Worm (Caenorhabditis elegans): ENCODE measurements around the gene C28A5.2.
A peak's percentile ranks its signal among the peaks of the same experiment; 100 is the strongest.

The C28A5.2 gene

DNA sequence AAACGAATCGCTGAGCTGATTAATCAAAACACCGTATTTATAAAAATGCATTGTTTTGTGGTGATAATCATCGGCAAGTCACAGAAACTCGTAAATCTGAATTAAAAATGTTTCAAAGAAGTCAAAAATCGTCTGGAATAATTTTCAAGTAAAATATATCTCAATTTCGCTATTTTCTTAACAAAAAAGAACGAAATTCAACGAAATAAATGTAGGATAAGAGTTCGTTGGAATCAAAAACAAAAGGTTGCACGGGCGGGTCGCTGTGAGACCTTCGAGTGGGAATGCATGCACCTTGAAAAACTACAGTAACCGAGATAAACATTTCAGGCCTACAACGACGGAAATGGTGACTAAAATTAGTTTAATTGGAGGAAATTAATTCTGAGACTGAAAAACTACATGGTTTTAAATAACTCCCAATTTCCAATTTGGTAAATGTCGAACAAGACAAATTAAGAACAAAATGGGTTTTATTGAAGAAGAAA is 5.0 kb downstream of the C28A5.2 start, which contains the start of gene C28A5.1 (continued):
- TF ChIP-seq madf-8 (GFP tag; conservative IDR thresholded peaks at IDR 0.05) = peak; percentile 96
- TF ChIP-seq sdz-38 (tag; optimal IDR thresholded peaks at IDR 0.05) = no peak
- TF ChIP-seq dpl-1 (GFP tag; optimal IDR thresholded peaks at IDR 0.05) = peak; percentile 44
- TF ChIP-seq ceh-91 (GFP tag; IDR thresholded peaks at IDR 0.05) = peak; percentile 77
- TF ChIP-seq C17E4.6 (GFP tag; IDR thresholded peaks at IDR 0.05) = no peak
- no peak for TF ChIP-seq aptf-2 (GFP tag; conservative IDR thresholded peaks at IDR 0.05)
- TF ChIP-seq zim-3 (tag; optimal IDR thresholded peaks at IDR 0.05) = no peak
- no peak for TF ChIP-seq F57A8.1 (GFP tag; optimal IDR thresholded peaks at IDR 0.05)
- no peak for TF ChIP-seq hlh-26 (GFP tag; conservative IDR thresholded peaks at IDR 0.05)
- TF ChIP-seq nhr-27 (tag; optimal IDR thresholded peaks at IDR 0.05) = no peak
- TF ChIP-seq K12H6.12 (tag; optimal IDR thresholded peaks at IDR 0.05) = no peak
- no peak for TF ChIP-seq ztf-28 (GFP tag; IDR thresholded peaks at IDR 0.05)
- TF ChIP-seq B0019.2 (GFP tag; conservative IDR thresholded peaks at IDR 0.05) = no peak
- no peak for TF ChIP-seq attf-3 (GFP tag; conservative IDR thresholded peaks at IDR 0.05)
- TF ChIP-seq pbrm-1 (GFP tag; IDR thresholded peaks at IDR 0.05) = no peak
- no peak for TF ChIP-seq ztf-22 (GFP tag; optimal IDR thresholded peaks at IDR 0.05)
- no peak for TF ChIP-seq lin-40 (tag; optimal IDR thresholded peaks at IDR 0.05)
- TF ChIP-seq madf-6 (GFP tag; IDR thresholded peaks at IDR 0.05) = peak; percentile 97
- TF ChIP-seq mel-28 (tag; optimal IDR thresholded peaks at IDR 0.05; ENCODE audit: borderline replicate concordance) = no peak
- no peak for TF ChIP-seq nhr-179 (tag; optimal IDR thresholded peaks at IDR 0.05)
- TF ChIP-seq ztf-25 (GFP tag; IDR thresholded peaks at IDR 0.05) = no peak
- TF ChIP-seq atf-7 (tag; optimal IDR thresholded peaks at IDR 0.05) = no peak
- TF ChIP-seq egl-18 (GFP tag; IDR thresholded peaks at IDR 0.05) = no peak
- TF ChIP-seq B0261.1 (tag; optimal IDR thresholded peaks at IDR 0.05) = no peak
- peak; percentile 67 for TF ChIP-seq hrde-1 (tag; optimal IDR thresholded peaks at IDR 0.05; ENCODE audit: borderline replicate concordance)
- no peak for TF ChIP-seq ztf-26 (tag; optimal IDR thresholded peaks at IDR 0.05)
- TF ChIP-seq tbx-9 (tag; optimal IDR thresholded peaks at IDR 0.05; ENCODE audit: borderline replicate concordance) = no peak
- no peak for TF ChIP-seq ceh-79 (tag; optimal IDR thresholded peaks at IDR 0.05)
- TF ChIP-seq mxl-1 (tag; optimal IDR thresholded peaks at IDR 0.05) = no peak
- TF ChIP-seq tbp1 (GFP tag; optimal IDR thresholded peaks at IDR 0.05) = peak; percentile 39
- no peak for TF ChIP-seq B0035.1 (tag; optimal IDR thresholded peaks at IDR 0.05)
- no peak for TF ChIP-seq nhr-90 (tag; optimal IDR thresholded peaks at IDR 0.05)
- peak; percentile 95 for TF ChIP-seq F33H1.4 (GFP tag; IDR thresholded peaks at IDR 0.05)
- no peak for TF ChIP-seq let-607 (tag; optimal IDR thresholded peaks at IDR 0.05)
- TF ChIP-seq nhr-80 (tag; optimal IDR thresholded peaks at IDR 0.05) = no peak
- TF ChIP-seq let-526 (GFP tag; IDR thresholded peaks at IDR 0.05) = no peak
- peak; percentile 90 for TF ChIP-seq snpc-3.4 (tag; optimal IDR thresholded peaks at IDR 0.05)
- no peak for TF ChIP-seq athp-1 (tag; optimal IDR thresholded peaks at IDR 0.05)
- no peak for TF ChIP-seq sea-2 (GFP tag; IDR thresholded peaks at IDR 0.05)
- TF ChIP-seq Y67H2A.10 (GFP tag; conservative IDR thresholded peaks at IDR 0.05) = no peak
- peak; percentile 81 for TF ChIP-seq efl-1 (GFP tag; optimal IDR thresholded peaks at IDR 0.05)
- no peak for TF ChIP-seq F22D6.2 (tag; optimal IDR thresholded peaks at IDR 0.05)
- TF ChIP-seq ceh-40 (GFP tag; IDR thresholded peaks at IDR 0.05) = no peak
- no peak for TF ChIP-seq F52B5.7 (tag; optimal IDR thresholded peaks at IDR 0.05)
- no peak for TF ChIP-seq lsy-27 (tag; optimal IDR thresholded peaks at IDR 0.05; ENCODE audit: borderline replicate concordance, insufficient read depth)
- TF ChIP-seq lir-1 (GFP tag; conservative IDR thresholded peaks at IDR 0.05) = no peak
- TF ChIP-seq lsl-1 (GFP tag; optimal IDR thresholded peaks at IDR 0.05) = peak; percentile 97
- TF ChIP-seq attf-6 (GFP tag; IDR thresholded peaks at IDR 0.05) = no peak
- no peak for TF ChIP-seq attf-5 (GFP tag; optimal IDR thresholded peaks at IDR 0.05)
